Worm (Caenorhabditis elegans): ENCODE measurements around the gene Y56A3A.33.

Y56A3A.33 gene

ce11 chrIII:12002850-12003249 is at the start of gene Y56A3A.33:
Gene Y56A3A.33 (minus strand): TSS chrIII:12002950.
- TF ChIP-seq unc-62 (GFP tag; optimal IDR thresholded peaks at IDR 0.05): no peak

- no peak for TF ChIP-seq unc-62 (GFP tag; optimal IDR thresholded peaks at IDR 0.05)
Observed at ce11 chrIII:12052206-12052605, 49.5 kb upstream of the Y56A3A.33 start, which contains the start of gene Y79H2A.3. Gene Y79H2A.3 (minus strand): TSS chrIII:12052306.

- no peak for TF ChIP-seq unc-62 (GFP tag; optimal IDR thresholded peaks at IDR 0.05)
Observed at ce11 chrIII:12040999-12041398, 38.2 kb upstream of the Y56A3A.33 start, which contains the start of gene Y79H2A.4. Gene Y79H2A.4 (plus strand): TSS chrIII:12041299.

- no peak for TF ChIP-seq unc-62 (GFP tag; optimal IDR thresholded peaks at IDR 0.05)
Observed at ce11 chrIII:12037217-12037616, 34.5 kb upstream of the Y56A3A.33 start.

- no peak for TF ChIP-seq unc-62 (GFP tag; optimal IDR thresholded peaks at IDR 0.05)
Observed at ce11 chrIII:12034311-12034710, 31.6 kb upstream of the Y56A3A.33 start.

DNA sequence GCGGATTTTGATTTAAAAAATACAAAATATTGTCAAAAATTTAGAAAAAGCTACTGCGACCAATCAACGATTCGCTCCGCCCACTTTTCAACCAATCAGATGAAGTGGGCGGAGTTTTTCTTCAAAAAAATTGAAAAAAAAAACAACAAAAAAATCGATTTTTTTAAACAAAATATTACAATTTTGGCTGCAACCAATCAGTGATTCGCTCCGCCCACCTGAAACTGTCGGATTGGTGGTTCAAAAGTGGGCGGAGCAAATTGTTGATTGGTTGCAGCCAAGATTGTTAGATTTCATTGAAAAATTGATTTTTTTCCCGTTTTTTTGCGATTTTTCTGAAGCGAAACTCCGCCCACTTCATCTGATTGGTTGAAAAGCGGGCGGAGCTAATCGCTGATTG is 30.5 kb upstream of the Y56A3A.33 start:
- no peak for TF ChIP-seq unc-62 (GFP tag; optimal IDR thresholded peaks at IDR 0.05)

- TF ChIP-seq unc-62 (GFP tag; optimal IDR thresholded peaks at IDR 0.05): no peak
Observed at ce11 chrIII:12030669-12031068, 27.9 kb upstream of the Y56A3A.33 start, which contains the start of gene Y79H2A.2. Gene Y79H2A.2 (minus strand): TSS chrIII:12030769.

ce11 chrIII:12028769-12029168 is 26.0 kb upstream of the Y56A3A.33 start, which contains the start of gene Y79H2A.12:
Gene Y79H2A.12 (minus strand): TSS chrIII:12028869.
- no peak for TF ChIP-seq unc-62 (GFP tag; optimal IDR thresholded peaks at IDR 0.05)

ce11 chrIII:12022281-12022680 is 19.5 kb upstream of the Y56A3A.33 start:
- no peak for TF ChIP-seq unc-62 (GFP tag; optimal IDR thresholded peaks at IDR 0.05)

ce11 chrIII:12020074-12020602 is 17.4 kb upstream of the Y56A3A.33 start, which contains the start of gene brp-1:
Gene brp-1 (plus strand): TSS chrIII:12020552.
- TF ChIP-seq unc-62 (GFP tag; optimal IDR thresholded peaks at IDR 0.05): no peak

- TF ChIP-seq unc-62 (GFP tag; optimal IDR thresholded peaks at IDR 0.05): no peak
Observed at ce11 chrIII:12017999-12018398, 15.2 kb upstream of the Y56A3A.33 start.

DNA sequence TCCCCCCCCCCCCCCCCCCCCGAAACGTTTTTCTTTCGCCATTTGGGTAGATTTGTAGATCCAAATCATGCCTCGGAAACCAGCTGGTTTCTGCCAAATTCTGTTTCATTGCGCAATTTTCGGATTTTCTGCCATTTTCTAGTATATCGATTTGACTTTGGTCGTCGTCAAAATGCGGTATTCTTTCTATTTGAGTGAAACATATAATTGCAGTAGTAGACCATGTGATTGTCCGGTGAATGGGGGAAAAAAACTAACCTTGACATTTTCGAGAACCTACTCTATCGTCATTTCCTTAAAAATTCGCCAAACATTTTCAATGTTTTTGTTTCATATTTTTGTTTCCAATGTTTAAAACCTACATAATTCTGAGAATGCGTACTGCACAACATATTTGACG is 12.9 kb upstream of the Y56A3A.33 start:
- no peak for TF ChIP-seq unc-62 (GFP tag; optimal IDR thresholded peaks at IDR 0.05)

DNA sequence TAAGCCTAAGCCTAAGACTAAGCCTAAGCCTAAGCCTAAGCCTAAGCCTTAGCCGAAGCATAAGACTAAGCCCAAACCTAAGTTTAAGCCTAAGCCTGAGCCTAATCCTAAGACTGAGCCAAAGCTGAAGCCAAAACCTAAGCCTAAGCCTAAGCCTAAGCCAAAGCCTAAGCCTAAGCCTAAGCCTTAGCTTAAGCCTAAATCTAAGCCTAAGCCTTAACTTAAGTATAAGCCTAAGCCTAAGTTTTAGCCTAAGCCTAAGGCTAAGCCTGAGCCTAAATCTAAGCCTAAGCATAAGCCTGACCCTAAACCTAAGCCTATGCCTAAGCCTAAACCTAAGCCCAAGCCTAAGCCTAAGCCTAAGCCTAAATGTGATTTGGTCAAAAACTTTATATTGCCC is 12.4 kb upstream of the Y56A3A.33 start:
- TF ChIP-seq unc-62 (GFP tag; optimal IDR thresholded peaks at IDR 0.05): no peak

DNA sequence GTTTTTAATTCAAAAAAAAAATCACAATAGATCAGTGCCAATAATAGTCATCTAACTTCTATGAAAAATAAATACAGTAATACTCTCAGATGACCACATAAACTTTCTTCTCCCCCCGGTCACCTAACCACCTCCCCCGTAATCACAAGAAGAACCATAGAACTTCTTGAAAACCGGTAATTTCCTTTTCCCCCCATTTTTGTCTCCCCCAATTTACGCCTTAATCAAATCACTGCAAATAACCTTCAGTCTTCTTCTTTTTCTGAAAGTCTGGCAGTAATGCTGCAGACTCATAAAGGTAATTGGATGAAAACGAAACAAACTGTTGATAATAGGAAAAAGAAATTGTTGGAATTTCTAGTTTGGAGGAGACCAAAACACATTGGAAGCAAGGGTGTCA is 11.8 kb upstream of the Y56A3A.33 start:
- TF ChIP-seq unc-62 (GFP tag; optimal IDR thresholded peaks at IDR 0.05): no peak

DNA sequence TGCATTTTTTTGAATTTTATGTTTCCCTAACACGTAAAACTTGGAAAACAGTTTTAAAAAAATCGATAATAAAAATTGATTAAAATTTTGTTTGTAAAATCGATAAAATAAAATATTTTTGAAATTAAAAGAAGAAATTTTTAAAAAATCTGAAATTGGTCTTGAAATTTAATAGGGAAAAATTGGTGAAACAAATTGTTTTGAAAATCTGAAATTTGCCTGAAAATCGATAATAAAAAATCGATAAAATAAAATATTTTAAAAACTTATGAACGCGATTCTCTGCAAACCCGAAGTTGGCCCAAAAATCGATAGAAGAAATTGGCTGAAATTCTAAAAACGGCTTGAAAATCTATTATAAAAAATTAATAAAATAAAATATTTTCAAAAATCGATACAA is 11.0 kb upstream of the Y56A3A.33 start:
- TF ChIP-seq unc-62 (GFP tag; optimal IDR thresholded peaks at IDR 0.05): no peak

- no peak for TF ChIP-seq unc-62 (GFP tag; optimal IDR thresholded peaks at IDR 0.05)
Observed at ce11 chrIII:12013054-12013453, 10.3 kb upstream of the Y56A3A.33 start.

- no peak for TF ChIP-seq unc-62 (GFP tag; optimal IDR thresholded peaks at IDR 0.05)
Observed at ce11 chrIII:12009764-12010163, 7.0 kb upstream of the Y56A3A.33 start.

DNA sequence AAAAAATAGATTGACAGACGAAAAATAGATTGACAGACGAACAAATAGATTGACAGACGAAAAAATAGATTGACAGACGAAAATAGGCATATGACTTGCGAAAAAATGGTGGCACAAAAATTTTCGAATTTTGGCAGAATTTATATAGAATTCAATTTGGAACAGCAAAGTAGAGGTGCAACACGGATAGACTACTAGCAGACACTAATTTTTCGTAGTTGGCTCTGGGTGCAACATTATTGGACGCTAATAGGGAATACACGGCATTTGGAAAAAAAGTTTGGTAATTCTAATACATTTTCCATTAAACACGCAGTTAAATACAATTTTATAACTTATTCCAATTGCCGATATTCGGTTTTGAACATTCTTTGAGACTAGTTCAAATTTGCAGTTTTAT is 6.6 kb upstream of the Y56A3A.33 start:
- no peak for TF ChIP-seq unc-62 (GFP tag; optimal IDR thresholded peaks at IDR 0.05)
